Worm (Caenorhabditis elegans): ENCODE results near the gene sre-6.

The sre-6 gene

DNA sequence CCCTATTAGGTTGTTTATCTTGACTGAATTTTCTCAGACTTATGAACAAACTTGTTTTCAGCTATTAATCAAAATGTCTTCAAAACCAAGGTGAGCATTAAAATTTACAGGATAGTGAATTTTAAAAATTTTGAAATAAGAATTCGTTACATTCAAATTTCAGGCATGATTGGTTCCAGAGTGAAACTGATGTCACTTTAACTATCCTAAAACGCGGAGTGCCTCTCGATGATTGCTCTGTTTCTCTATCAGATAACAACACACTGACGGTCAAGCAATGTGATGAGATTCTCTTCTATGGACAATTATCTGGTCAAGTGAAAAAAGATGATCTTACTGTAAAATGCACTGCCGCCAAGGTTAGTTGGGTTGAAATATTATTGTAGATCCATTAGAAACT lies 8.8 kb upstream of the sre-6 start, which contains the start of gene D1054.3:
Gene D1054.3, plus strand, starts transcription at position 62 of the 400 bp plus-strand sequence.
- TF ChIP-seq lim-6 (tag; optimal IDR thresholded peaks at IDR 0.05) (no peak), ceh-2 (tag; optimal IDR thresholded peaks at IDR 0.05) (no peak), mec-3 (tag; optimal IDR thresholded peaks at IDR 0.05; ENCODE audit: borderline replicate concordance) (no peak), ceh-14 (tag; optimal IDR thresholded peaks at IDR 0.05) (no peak), dve-1 (tag; optimal IDR thresholded peaks at IDR 0.05) (no peak), ceh-19 (GFP tag; optimal IDR thresholded peaks at IDR 0.05) (no peak), sox-4 (tag; optimal IDR thresholded peaks at IDR 0.05) (no peak), C38D4.7 (GFP tag; optimal IDR thresholded peaks at IDR 0.05) (no peak), K02D7.2 (tag; optimal IDR thresholded peaks at IDR 0.05) (no peak), nhr-11 (tag; optimal IDR thresholded peaks at IDR 0.05) (no peak), ceh-48 (tag; optimal IDR thresholded peaks at IDR 0.05) (no peak)

DNA sequence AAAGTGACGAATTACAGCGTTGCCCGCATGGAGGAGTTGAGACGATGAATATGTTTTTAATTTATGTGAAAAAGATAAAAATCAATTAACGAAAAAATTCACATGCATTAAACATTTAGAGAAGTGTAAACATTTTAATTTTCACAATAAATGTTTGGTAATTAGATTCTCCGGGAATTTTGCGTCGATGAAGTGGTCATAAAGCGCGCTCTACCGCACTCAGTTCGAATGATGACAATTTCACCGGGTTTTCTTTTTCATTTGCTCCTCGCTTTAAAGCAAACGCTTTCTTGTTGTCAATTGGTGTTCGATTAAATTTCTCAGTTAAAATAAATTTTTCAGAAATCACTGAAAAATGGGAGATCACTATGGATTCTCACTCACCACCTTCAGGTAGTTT lies 7.4 kb upstream of the sre-6 start, which contains the start of the genes D1054.1 and pas-2:
Gene D1054.1, minus strand, starts transcription at position 192 of the 400 bp plus-strand sequence.
Gene pas-2, plus strand, starts transcription at position 343 of the 400 bp plus-strand sequence.
- no peak for TF ChIP-seq mec-3 (tag; optimal IDR thresholded peaks at IDR 0.05; ENCODE audit: borderline replicate concordance)
- TF ChIP-seq nhr-11 (tag; optimal IDR thresholded peaks at IDR 0.05) = no peak
- TF ChIP-seq unc-42 (tag; optimal IDR thresholded peaks at IDR 0.05) = peak; percentile 90
- no peak for TF ChIP-seq nhr-232 (tag; optimal IDR thresholded peaks at IDR 0.05)
- TF ChIP-seq dmd-4 (tag; optimal IDR thresholded peaks at IDR 0.05; ENCODE audit: borderline replicate concordance) = no peak
- no peak for TF ChIP-seq ceh-30 (tag; optimal IDR thresholded peaks at IDR 0.05)
- TF ChIP-seq unc-86 (tag; optimal IDR thresholded peaks at IDR 0.05) = no peak

DNA sequence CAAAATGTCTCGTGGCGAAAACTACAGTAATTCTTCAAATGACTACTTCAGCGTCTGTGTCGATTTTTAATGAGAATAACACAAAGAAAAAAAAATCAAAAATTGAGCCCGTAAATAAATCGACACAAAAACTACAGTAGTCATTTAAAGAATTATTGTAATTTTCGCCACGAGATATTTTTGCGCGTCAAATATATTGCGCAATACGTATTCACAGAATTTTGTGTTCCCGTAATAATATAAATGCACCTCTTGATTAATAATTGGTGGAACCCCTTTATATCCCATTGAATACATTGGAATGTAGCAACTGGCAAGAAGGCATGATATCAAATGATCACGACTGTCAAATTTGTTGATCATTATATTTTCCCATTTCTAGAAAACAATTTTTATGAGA lies 6.3 kb upstream of the sre-6 start:
- TF ChIP-seq sdc-2 (tag; optimal IDR thresholded peaks at IDR 0.05) (no peak), ceh-22 (tag; optimal IDR thresholded peaks at IDR 0.05) (no peak), madf-2 (tag; optimal IDR thresholded peaks at IDR 0.05) (no peak), lin-11 (tag; optimal IDR thresholded peaks at IDR 0.05) (no peak), ceh-19 (GFP tag; optimal IDR thresholded peaks at IDR 0.05) (no peak), nfya-1 (tag; optimal IDR thresholded peaks at IDR 0.05) (no peak), elt-4 (tag; optimal IDR thresholded peaks at IDR 0.05) (no peak), syd-9 (tag; optimal IDR thresholded peaks at IDR 0.05) (no peak), pat-9 (tag; optimal IDR thresholded peaks at IDR 0.05) (no peak), gmeb-2 (tag; optimal IDR thresholded peaks at IDR 0.05) (no peak), ceh-30 (tag; optimal IDR thresholded peaks at IDR 0.05) (no peak), elt-2 (tag; optimal IDR thresholded peaks at IDR 0.05) (no peak), Y22D7AL.16 (tag; optimal IDR thresholded peaks at IDR 0.05) (no peak), rnt-1 (tag; optimal IDR thresholded peaks at IDR 0.05) (no peak), npax-4 (tag; optimal IDR thresholded peaks at IDR 0.05) (no peak), pros-1 (tag; optimal IDR thresholded peaks at IDR 0.05) (no peak), hlh-13 (GFP tag; optimal IDR thresholded peaks at IDR 0.05) (no peak)

DNA sequence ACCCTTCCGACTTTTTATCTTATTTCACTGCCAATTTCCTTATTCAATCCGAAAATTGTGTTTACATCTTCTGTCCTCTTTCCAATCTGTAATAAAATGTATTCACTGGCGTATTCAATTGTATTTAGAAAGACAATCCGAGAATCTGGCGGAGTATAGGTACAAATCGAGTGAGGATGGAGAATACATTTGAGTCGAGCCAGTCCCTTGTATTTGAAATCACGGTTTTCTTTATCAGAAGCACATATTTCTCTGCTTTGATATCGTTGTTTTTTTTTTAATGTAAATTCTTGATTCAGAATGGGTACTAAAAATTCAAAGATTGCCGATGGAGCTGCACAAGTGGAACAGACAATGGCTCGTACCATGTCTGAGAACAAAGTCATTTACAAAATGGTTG lies 1.5 kb upstream of the sre-6 start, which contains the start of gene ocr-1:
Gene ocr-1, plus strand, starts transcription at position 301 of the 400 bp plus-strand sequence.
- TF ChIP-seq eyg-1 (tag; optimal IDR thresholded peaks at IDR 0.05) (no peak), odd-2 (tag; optimal IDR thresholded peaks at IDR 0.05) (no peak), ceh-19 (GFP tag; optimal IDR thresholded peaks at IDR 0.05) (no peak)

DNA sequence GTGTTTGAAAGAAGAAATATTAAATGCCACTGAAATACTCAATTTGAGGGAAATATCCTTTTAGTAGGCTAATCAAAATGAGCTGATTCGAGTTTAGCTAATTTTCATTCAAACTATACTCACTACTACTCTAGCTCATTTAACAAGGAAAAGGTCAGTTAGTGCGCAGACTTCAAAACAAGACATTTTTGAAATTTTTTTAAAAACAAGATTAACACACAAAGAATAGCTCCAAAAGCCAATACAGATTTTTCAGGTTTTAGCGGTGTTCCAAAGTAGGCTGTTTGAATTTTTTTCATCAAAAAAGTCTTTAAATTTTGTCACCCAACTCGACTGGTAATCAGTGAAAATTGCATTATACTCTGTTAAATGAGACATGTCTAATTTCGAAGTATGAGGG lies 1.8 kb downstream of the sre-6 start:
- TF ChIP-seq Y22D7AL.16 (tag; optimal IDR thresholded peaks at IDR 0.05) = no peak

DNA sequence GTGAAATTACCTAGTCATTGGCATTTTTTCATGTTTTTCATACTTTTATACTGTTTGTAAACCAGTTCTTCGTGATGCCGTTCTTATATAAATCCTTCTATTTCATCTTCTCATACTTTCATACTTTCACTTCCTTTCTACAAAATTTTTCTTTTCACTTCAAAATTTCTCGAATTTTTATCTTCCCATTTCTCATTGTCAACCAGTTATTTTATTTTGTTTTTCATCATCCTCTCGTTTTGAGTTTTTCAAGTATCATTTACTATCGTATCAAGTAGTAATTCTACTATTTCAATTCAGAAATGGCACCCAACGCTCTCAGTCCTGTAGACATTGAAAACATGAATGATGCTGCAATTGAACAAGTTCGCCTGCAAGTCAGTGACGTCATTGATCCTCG lies 3.9 kb downstream of the sre-6 start, which contains the start of gene F28H7.8:
Gene F28H7.8, plus strand, starts transcription at position 301 of the 400 bp plus-strand sequence.
- TF ChIP-seq ttx-3 (tag; optimal IDR thresholded peaks at IDR 0.05) (no peak), ceh-2 (tag; optimal IDR thresholded peaks at IDR 0.05) (no peak)
